Worm (Caenorhabditis elegans) whole organism, midembryonic: ENCODE data around the gene srg-32.

Source experiments
- T22C8.4 ChIP-seq: fragments of 200-800 bp; sonication (Bioruptor generic); IDR thresholded peaks from 2 replicates; pipeline ENCODE4 v1.3.6; 2022; ENCODE audit warnings: missing genetic modification characterization, missing compliant biosample characterization
- cog-1 ChIP-seq: sonication (generic microtip); optimal IDR thresholded peaks from 2 replicates; lab custom pipeline; 2016; ENCODE audit warnings: missing genetic modification characterization, missing compliant biosample characterization
- flt-1 ChIP-seq: fragments of 200-800 bp; sonication (Bioruptor generic); IDR thresholded peaks from 2 replicates; pipeline ENCODE4 v1.3.6; 2022; ENCODE audit warnings: missing genetic modification characterization, missing compliant biosample characterization
- klf-2 ChIP-seq: fragments of 200-800 bp; sonication (Bioruptor generic); conservative IDR thresholded peaks from 2 replicates; pipeline ENCODE4 v1.3.6; 2022; ENCODE audit warnings: missing genetic modification reagents, missing genetic modification characterization, missing compliant biosample characterization
- med-1 ChIP-seq: sonication (generic microtip); optimal IDR thresholded peaks from 2 replicates; lab custom pipeline; 2017; ENCODE audit warnings: missing genetic modification characterization, mild to moderate bottlenecking, missing compliant biosample characterization, antibody characterized with exemption, missing genetic modification reagents; ENCODE audit not compliant: insufficient read depth
- ref-1 ChIP-seq: fragments of 200-800 bp; sonication (Bioruptor generic); conservative IDR thresholded peaks from 2 replicates; pipeline ENCODE4 v1.3.6; 2022; ENCODE audit warnings: missing genetic modification reagents, missing genetic modification characterization, missing compliant biosample characterization
- tab-1 ChIP-seq: fragments of 200-800 bp; sonication (Bioruptor generic); IDR thresholded peaks from 2 replicates; pipeline ENCODE4 v1.3.6; 2022; ENCODE audit warnings: missing genetic modification characterization, missing compliant biosample characterization
- ztf-23 ChIP-seq: fragments of 200-800 bp; sonication (Bioruptor generic); IDR thresholded peaks from 2 replicates; pipeline ENCODE4 v1.3.6; 2022; ENCODE audit warnings: missing genetic modification reagents, missing genetic modification characterization, missing compliant biosample characterization
- ztf-29 ChIP-seq: fragments of 200-800 bp; sonication (Bioruptor generic); IDR thresholded peaks from 2 replicates; pipeline ENCODE4 v1.3.6; 2022; ENCODE audit warnings: missing genetic modification reagents, missing genetic modification characterization, missing compliant biosample characterization

srg-32 gene

ce11 chrV:10588694-10589093 is at the start of gene srg-32:
srg-32 (minus strand) TSS chrV:10588794.
- TF ChIP-seq ztf-23 (GFP tag; lab: Robert Waterston, UW) = no peak
- no peak for TF ChIP-seq flt-1 (GFP tag; lab: Robert Waterston, UW)
- no peak for TF ChIP-seq klf-2 (GFP tag; lab: Robert Waterston, UW)
- no peak for TF ChIP-seq T22C8.4 (GFP tag; lab: Robert Waterston, UW)
- TF ChIP-seq med-1 (GFP tag; lab: Kevin White, UChicago) = no peak
- TF ChIP-seq cog-1 (tag; lab: Kevin White, UChicago) = no peak
- TF ChIP-seq ref-1 (GFP tag; lab: Robert Waterston, UW) = no peak
- TF ChIP-seq ztf-29 (GFP tag; lab: Robert Waterston, UW) = no peak
- no peak for TF ChIP-seq tab-1 (GFP tag; lab: Robert Waterston, UW)

DNA sequence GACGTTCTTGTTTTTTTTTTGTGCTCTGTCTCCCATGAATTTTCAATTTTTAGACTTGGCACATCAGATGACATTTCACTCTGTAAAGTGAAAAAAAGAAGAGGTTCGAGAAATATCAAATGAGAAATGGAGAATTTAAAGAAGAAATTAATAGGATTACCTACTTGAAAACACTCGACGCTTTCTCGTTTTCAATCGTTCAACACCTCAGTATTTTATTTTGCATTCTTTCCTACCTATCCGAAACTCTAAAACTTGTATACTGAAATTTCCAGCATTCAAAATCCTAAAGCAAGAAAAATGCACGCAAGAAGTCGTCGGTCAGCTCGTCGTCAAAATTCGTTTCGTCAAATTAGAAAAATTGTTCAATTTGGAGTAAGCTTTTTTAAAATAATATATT is 47.1 kb upstream of the srg-32 start, which contains the start of gene kvs-2:
TSS of gene kvs-2 (plus strand) at position 301 of the 400 bp plus-strand sequence.
- no peak for TF ChIP-seq ztf-23 (GFP tag; lab: Robert Waterston, UW)
- TF ChIP-seq flt-1 (GFP tag; lab: Robert Waterston, UW) = no peak
- no peak for TF ChIP-seq med-1 (GFP tag; lab: Kevin White, UChicago)
- TF ChIP-seq tab-1 (GFP tag; lab: Robert Waterston, UW) = no peak
- TF ChIP-seq ztf-29 (GFP tag; lab: Robert Waterston, UW) = no peak
- no peak for TF ChIP-seq T22C8.4 (GFP tag; lab: Robert Waterston, UW)
- no peak for TF ChIP-seq cog-1 (tag; lab: Kevin White, UChicago)
- TF ChIP-seq klf-2 (GFP tag; lab: Robert Waterston, UW) = no peak

ce11 chrV:10632758-10633157 is 44.2 kb upstream of the srg-32 start, which contains the start of gene mab-23:
mab-23 (plus strand) TSS chrV:10633058.
- TF ChIP-seq klf-2 (GFP tag; lab: Robert Waterston, UW) = no peak
- TF ChIP-seq ref-1 (GFP tag; lab: Robert Waterston, UW) = no peak

DNA sequence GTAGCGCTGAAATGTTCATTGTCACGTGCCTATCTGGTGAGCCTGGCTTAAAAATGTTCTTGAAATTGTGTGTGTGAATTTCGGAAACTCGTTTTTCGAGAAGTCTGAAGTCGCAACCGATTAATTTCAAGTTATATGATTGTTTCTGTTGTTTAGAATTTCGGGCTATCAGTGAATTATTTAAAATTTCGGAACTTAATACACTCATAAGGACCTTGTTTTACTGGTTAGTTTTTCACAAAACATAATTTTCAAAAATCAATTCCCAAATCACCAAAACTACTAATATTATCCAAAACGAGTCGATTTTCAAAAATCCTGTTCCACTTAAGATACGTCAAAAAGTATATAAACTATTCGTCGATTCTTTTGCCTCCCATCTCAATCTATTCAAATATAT is 41.9 kb upstream of the srg-32 start:
- TF ChIP-seq ztf-23 (GFP tag; lab: Robert Waterston, UW) (no peak), med-1 (GFP tag; lab: Kevin White, UChicago) (no peak), T22C8.4 (GFP tag; lab: Robert Waterston, UW) (no peak), klf-2 (GFP tag; lab: Robert Waterston, UW) (no peak), flt-1 (GFP tag; lab: Robert Waterston, UW) (no peak)

ce11 chrV:10615496-10615895 is 26.9 kb upstream of the srg-32 start, which contains the start of gene H09F14.1:
H09F14.1 (minus strand) TSS chrV:10615596.
- TF ChIP-seq ztf-23 (GFP tag; lab: Robert Waterston, UW) (no peak), klf-2 (GFP tag; lab: Robert Waterston, UW) (no peak), flt-1 (GFP tag; lab: Robert Waterston, UW) (no peak), ref-1 (GFP tag; lab: Robert Waterston, UW) (no peak), cog-1 (tag; lab: Kevin White, UChicago) (no peak), med-1 (GFP tag; lab: Kevin White, UChicago) (no peak), T22C8.4 (GFP tag; lab: Robert Waterston, UW) (no peak), ztf-29 (GFP tag; lab: Robert Waterston, UW) (no peak), tab-1 (GFP tag; lab: Robert Waterston, UW) (no peak)

DNA sequence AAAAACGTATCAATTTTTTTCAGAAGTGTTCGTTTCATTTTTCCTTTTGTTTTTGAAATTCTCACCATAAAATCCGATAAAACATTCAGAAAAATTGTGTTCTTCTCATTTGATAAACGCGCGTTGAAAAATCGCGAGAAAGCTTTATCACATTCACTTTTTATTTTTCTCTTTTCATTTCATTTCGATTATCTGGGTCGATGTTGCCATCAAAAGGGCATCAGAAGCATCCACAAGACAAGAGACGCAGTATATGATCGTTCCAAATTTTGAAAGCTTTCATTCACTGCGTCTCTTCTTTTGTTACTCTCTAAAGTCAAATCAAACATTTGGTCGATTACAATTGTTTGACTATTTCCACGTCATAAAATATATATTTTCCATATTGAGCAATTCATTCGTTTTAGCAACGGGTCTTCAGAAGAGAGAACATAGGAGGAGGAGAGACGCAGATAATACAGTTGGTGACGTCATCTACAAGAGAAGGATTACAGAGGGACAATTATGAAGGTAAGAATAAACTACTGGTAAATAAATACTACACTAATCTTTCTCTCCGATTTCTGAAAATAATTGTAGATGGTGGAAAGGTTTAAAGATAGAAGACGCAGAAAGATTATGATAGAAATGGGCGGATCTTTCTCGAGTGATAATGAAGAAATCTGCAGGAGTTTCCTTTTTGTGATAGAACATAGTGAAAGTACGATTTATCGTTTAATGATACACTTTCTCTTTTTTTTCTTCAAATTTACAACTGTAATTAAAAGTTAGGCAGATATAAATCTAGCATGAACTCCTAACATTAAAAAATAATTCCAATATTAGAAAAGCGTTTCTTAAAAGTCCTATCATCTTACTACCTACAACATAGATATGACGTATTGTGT is 13.7 kb upstream of the srg-32 start, which contains the start of gene H27A22.1:
TSS of gene H27A22.1 (plus strand) at position 505 of the 887 bp plus-strand sequence.
- TF ChIP-seq flt-1 (GFP tag; lab: Robert Waterston, UW) (no peak), tab-1 (GFP tag; lab: Robert Waterston, UW) (no peak), cog-1 (tag; lab: Kevin White, UChicago) (no peak)

- TF ChIP-seq ztf-23 (GFP tag; lab: Robert Waterston, UW) (no peak), ref-1 (GFP tag; lab: Robert Waterston, UW) (no peak), T22C8.4 (GFP tag; lab: Robert Waterston, UW) (no peak), tab-1 (GFP tag; lab: Robert Waterston, UW) (no peak), cog-1 (tag; lab: Kevin White, UChicago) (no peak), flt-1 (GFP tag; lab: Robert Waterston, UW) (no peak), med-1 (GFP tag; lab: Kevin White, UChicago) (no peak), ztf-29 (GFP tag; lab: Robert Waterston, UW) (no peak), klf-2 (GFP tag; lab: Robert Waterston, UW) (no peak)
Observed at ce11 chrV:10598670-10599154, 10.1 kb upstream of the srg-32 start, which contains the start of gene scpl-4. scpl-4 (plus strand) TSS chrV:10599104.

DNA sequence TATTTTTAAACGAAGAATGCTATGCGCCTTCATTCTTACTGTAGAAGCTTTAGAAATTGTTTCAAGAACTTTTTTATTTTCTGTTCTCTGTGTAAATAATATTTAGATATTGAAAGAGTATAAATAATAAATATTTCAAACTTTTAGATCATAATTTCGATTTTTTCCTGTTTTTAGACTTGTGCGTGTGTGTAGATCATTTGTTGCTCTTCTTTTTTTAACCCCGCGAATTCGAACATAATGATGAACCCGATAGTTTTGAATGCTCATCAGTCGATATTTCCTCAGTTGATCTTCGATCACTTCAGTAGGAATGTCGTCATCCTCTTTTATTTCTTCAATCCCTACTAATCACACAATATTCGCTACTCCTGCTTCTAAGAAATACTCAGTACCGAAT is 8.6 kb upstream of the srg-32 start, which contains the start of gene T21C9.13:
TSS of gene T21C9.13 (plus strand) at position 33 of the 400 bp plus-strand sequence.
- TF ChIP-seq tab-1 (GFP tag; lab: Robert Waterston, UW) (no peak), ztf-29 (GFP tag; lab: Robert Waterston, UW) (no peak), med-1 (GFP tag; lab: Kevin White, UChicago) (no peak), flt-1 (GFP tag; lab: Robert Waterston, UW) (no peak), T22C8.4 (GFP tag; lab: Robert Waterston, UW) (no peak), ztf-23 (GFP tag; lab: Robert Waterston, UW) (no peak), cog-1 (tag; lab: Kevin White, UChicago) (no peak), klf-2 (GFP tag; lab: Robert Waterston, UW) (no peak), ref-1 (GFP tag; lab: Robert Waterston, UW) (no peak)
